Worm (Caenorhabditis elegans) whole organism, L2 larva: ENCODE data around the gene unc-98.

ENCODE experiments used
- C34F6.9 ChIP-seq: fragments of 150-350 bp; optimal IDR thresholded peaks from 2 replicates; lab custom pipeline; 2014; ENCODE audit warnings: missing biosample characterization, missing genetic modification characterization
- F13H6.1 ChIP-seq: sonication (generic microtip); optimal IDR thresholded peaks from 2 replicates; lab custom pipeline; 2016; ENCODE audit warnings: missing genetic modification characterization, missing compliant biosample characterization
- R02D3.7 ChIP-seq: fragments of 150-350 bp; optimal IDR thresholded peaks from 2 replicates; lab custom pipeline; 2014; ENCODE audit warnings: missing biosample characterization, missing genetic modification characterization
- Y55F3AM.14 ChIP-seq: fragments of 200-800 bp; sonication (Bioruptor generic); optimal IDR thresholded peaks from 2 replicates; lab custom pipeline; 2018; ENCODE audit warnings: mild to moderate bottlenecking, missing genetic modification characterization, missing compliant biosample characterization
- ZK546.5 ChIP-seq: sonication (generic microtip); optimal IDR thresholded peaks from 2 replicates; lab custom pipeline; 2017; ENCODE audit warnings: missing biosample characterization, missing genetic modification characterization
- alr-1 ChIP-seq: fragments of 150-350 bp; optimal IDR thresholded peaks from 2 replicates; lab custom pipeline; 2014; ENCODE audit warnings: missing biosample characterization, missing genetic modification characterization
- aly-2 ChIP-seq: fragments of 150-350 bp; optimal IDR thresholded peaks from 2 replicates; lab custom pipeline; 2014; ENCODE audit warnings: missing biosample characterization, missing genetic modification characterization
- ama-1 ChIP-seq: fragments of 150-350 bp; optimal IDR thresholded peaks from 2 replicates; lab custom pipeline; 2018; ENCODE audit warnings: inconsistent platforms
- blmp-1 ChIP-seq: sonication (generic microtip); optimal IDR thresholded peaks from 2 replicates; lab custom pipeline; 2017; ENCODE audit warnings: missing genetic modification characterization, mild to moderate bottlenecking, missing compliant biosample characterization, antibody characterized with exemption, moderate library complexity; ENCODE audit not compliant: insufficient read depth
- ceh-16 ChIP-seq: fragments of 150-350 bp; optimal IDR thresholded peaks from 2 replicates; lab custom pipeline; 2014; ENCODE audit warnings: missing biosample characterization, missing genetic modification characterization
- ceh-82 ChIP-seq: fragments of 150-350 bp; optimal IDR thresholded peaks from 2 replicates; lab custom pipeline; 2014; ENCODE audit warnings: missing biosample characterization, missing genetic modification characterization
- crh-2 ChIP-seq: sonication (generic microtip); optimal IDR thresholded peaks from 2 replicates; lab custom pipeline; 2017; ENCODE audit warnings: missing biosample characterization, missing genetic modification characterization
- dmd-4 ChIP-seq: sonication (generic microtip); optimal IDR thresholded peaks from 2 replicates; lab custom pipeline; 2017; ENCODE audit warnings: missing biosample characterization, missing genetic modification characterization
- egl-27 ChIP-seq: sonication (generic microtip); optimal IDR thresholded peaks from 3 replicates; lab custom pipeline; 2017; ENCODE audit warnings: missing biosample characterization, missing genetic modification reagents, missing genetic modification characterization
- elt-1 ChIP-seq: fragments of 150-350 bp; optimal IDR thresholded peaks from 2 replicates; lab custom pipeline; 2014; ENCODE audit warnings: missing biosample characterization, missing genetic modification characterization
- elt-3 ChIP-seq: sonication (generic microtip); optimal IDR thresholded peaks from 2 replicates; lab custom pipeline; 2017; ENCODE audit warnings: missing biosample characterization, missing genetic modification characterization
- fos-1 ChIP-seq: fragments of 150-350 bp; optimal IDR thresholded peaks from 2 replicates; lab custom pipeline; 2014; ENCODE audit warnings: missing biosample characterization, missing genetic modification characterization
- gmeb-1 ChIP-seq: fragments of 150-350 bp; optimal IDR thresholded peaks from 2 replicates; lab custom pipeline; 2014; ENCODE audit warnings: missing biosample characterization, missing genetic modification characterization
- lin-11 ChIP-seq: fragments of 150-350 bp; sonication (generic microtip); optimal IDR thresholded peaks from 2 replicates; lab custom pipeline; 2014; ENCODE audit warnings: missing biosample characterization, missing genetic modification characterization, inconsistent platforms, mixed read lengths
- lin-13 ChIP-seq: fragments of 150-350 bp; optimal IDR thresholded peaks from 2 replicates; lab custom pipeline; 2014; ENCODE audit warnings: missing biosample characterization, missing genetic modification reagents, missing genetic modification characterization
- lin-39 ChIP-seq: fragments of 150-350 bp; optimal IDR thresholded peaks from 2 replicates; lab custom pipeline; 2014; ENCODE audit warnings: missing biosample characterization, missing genetic modification reagents, missing genetic modification characterization
- lsy-2 ChIP-seq, 2 experiments: fragments of 150-350 bp in 1 of 2; sonication (generic microtip) in 1 of 2; optimal IDR thresholded peaks; 2 replicates each; lab custom pipeline; 2014 to 2017; ENCODE audit warnings: missing biosample characterization in 2 of 2, missing genetic modification characterization in 2 of 2
- mab-5 ChIP-seq: fragments of 150-350 bp; optimal IDR thresholded peaks from 2 replicates; lab custom pipeline; 2014; ENCODE audit warnings: missing biosample characterization, missing genetic modification characterization
- mbf-1 ChIP-seq: sonication (generic microtip); optimal IDR thresholded peaks from 2 replicates; lab custom pipeline; 2017; ENCODE audit warnings: missing biosample characterization, missing genetic modification characterization
- mdl-1 ChIP-seq, 2 experiments: fragments of 150-350 bp in 1 of 2; sonication (generic microtip) in 1 of 2; optimal IDR thresholded peaks; 2 replicates each; lab custom pipeline; 2017; ENCODE audit warnings: missing biosample characterization in 2 of 2, missing genetic modification characterization in 2 of 2
- nhr-11 ChIP-seq: fragments of 150-350 bp; optimal IDR thresholded peaks from 2 replicates; lab custom pipeline; 2014; ENCODE audit warnings: missing biosample characterization, missing genetic modification characterization
- nhr-12 ChIP-seq: fragments of 150-350 bp; optimal IDR thresholded peaks from 2 replicates; lab custom pipeline; 2014; ENCODE audit warnings: missing biosample characterization, missing genetic modification characterization
- nhr-129 ChIP-seq: fragments of 150-350 bp; optimal IDR thresholded peaks from 2 replicates; lab custom pipeline; 2014; ENCODE audit warnings: missing biosample characterization, missing genetic modification characterization
- nhr-23 ChIP-seq: fragments of 150-350 bp; optimal IDR thresholded peaks from 2 replicates; lab custom pipeline; 2014; ENCODE audit warnings: missing biosample characterization, missing genetic modification reagents, missing genetic modification characterization
- nhr-237 ChIP-seq: fragments of 150-350 bp; optimal IDR thresholded peaks from 2 replicates; lab custom pipeline; 2014; ENCODE audit warnings: missing biosample characterization, missing genetic modification characterization
- nhr-25 ChIP-seq: fragments of 150-350 bp; sonication (generic microtip); optimal IDR thresholded peaks from 3 replicates; lab custom pipeline; 2014; ENCODE audit warnings: missing biosample characterization, missing genetic modification characterization
- nhr-6 ChIP-seq: fragments of 150-350 bp; optimal IDR thresholded peaks from 2 replicates; lab custom pipeline; 2014; ENCODE audit warnings: missing biosample characterization, missing genetic modification characterization
- nhr-77 ChIP-seq: fragments of 150-350 bp; optimal IDR thresholded peaks from 2 replicates; lab custom pipeline; 2014; ENCODE audit warnings: missing biosample characterization, missing genetic modification characterization
- peb-1 ChIP-seq: fragments of 150-350 bp; optimal IDR thresholded peaks from 2 replicates; lab custom pipeline; 2014; ENCODE audit warnings: missing biosample characterization, missing genetic modification characterization
- sem-4 ChIP-seq: fragments of 150-350 bp; optimal IDR thresholded peaks from 2 replicates; lab custom pipeline; 2014; ENCODE audit warnings: missing biosample characterization, missing genetic modification reagents, missing genetic modification characterization
- skn-1 ChIP-seq: sonication (generic microtip); optimal IDR thresholded peaks from 2 replicates; lab custom pipeline; 2017; ENCODE audit warnings: missing biosample characterization, missing genetic modification characterization
- sma-3 ChIP-seq: sonication (generic microtip); optimal IDR thresholded peaks from 2 replicates; lab custom pipeline; 2016; ENCODE audit warnings: missing genetic modification reagents, missing genetic modification characterization, missing compliant biosample characterization
- sma-9 ChIP-seq, 2 experiments: fragments of 150-350 bp in 1 of 2; sonication (generic microtip) in 1 of 2; optimal IDR thresholded peaks; 2 replicates each; lab custom pipeline; 2014 to 2016; ENCODE audit warnings: missing genetic modification characterization in 2 of 2, mild to moderate bottlenecking in 1 of 2, missing biosample characterization in 1 of 2, missing compliant biosample characterization in 1 of 2, missing genetic modification reagents in 1 of 2, moderate library complexity in 1 of 2
- snpc-4 ChIP-seq: fragments of 150-350 bp; optimal IDR thresholded peaks from 2 replicates; lab custom pipeline; 2014; ENCODE audit warnings: missing biosample characterization, missing genetic modification characterization
- unc-55 ChIP-seq: fragments of 150-350 bp; sonication (generic microtip); optimal IDR thresholded peaks from 3 replicates; lab custom pipeline; 2014; ENCODE audit warnings: missing biosample characterization, missing genetic modification reagents, missing genetic modification characterization
- unc-62 ChIP-seq: fragments of 150-350 bp; optimal IDR thresholded peaks from 2 replicates; lab custom pipeline; 2014; ENCODE audit warnings: missing biosample characterization, missing genetic modification reagents, missing genetic modification characterization
- zag-1 ChIP-seq: fragments of 150-350 bp; optimal IDR thresholded peaks from 2 replicates; lab custom pipeline; 2014; ENCODE audit warnings: missing biosample characterization, missing genetic modification characterization
- ztf-1 ChIP-seq: fragments of 200-800 bp; sonication (Bioruptor generic); conservative IDR thresholded peaks from 2 replicates; pipeline ENCODE4 v1.3.6; 2022; ENCODE audit warnings: missing genetic modification characterization, missing compliant biosample characterization
- ztf-11 ChIP-seq: sonication (generic microtip); optimal IDR thresholded peaks from 2 replicates; lab custom pipeline; 2017; ENCODE audit warnings: missing biosample characterization, missing genetic modification characterization
- ztf-4 ChIP-seq: fragments of 150-350 bp; optimal IDR thresholded peaks from 2 replicates; lab custom pipeline; 2014; ENCODE audit warnings: missing biosample characterization, missing genetic modification characterization

The unc-98 gene

ce11 chrX:7583930-7584329 is 10.5 kb upstream of the unc-98 start:
- no peak for TF ChIP-seq crh-2 (tag; lab: Kevin White, UChicago)
- no peak for TF ChIP-seq R02D3.7 (tag; lab: Kevin White, UChicago)
- TF ChIP-seq mab-5 (tag; lab: Kevin White, UChicago) = no peak
- TF ChIP-seq sma-9 (GFP tag; optimal IDR thresholded peaks at IDR 0.05; lab: Kevin White, UChicago) = peak; percentile 19
- TF ChIP-seq sma-9 (tag; optimal IDR thresholded peaks at IDR 0.05; lab: Kevin White, UChicago) = no peak
- TF ChIP-seq ceh-16 (tag; lab: Kevin White, UChicago) = no peak
- TF ChIP-seq lin-11 = no peak
- no peak for TF ChIP-seq ZK546.5
- no peak for TF ChIP-seq ztf-11
- no peak for TF ChIP-seq lin-39 (tag; lab: Kevin White, UChicago)
- no peak for TF ChIP-seq elt-1 (tag; lab: Kevin White, UChicago)
- TF ChIP-seq lsy-2 (tag; optimal IDR thresholded peaks at IDR 0.05; lab: Kevin White, UChicago) = no peak
- no peak for TF ChIP-seq skn-1 (tag; lab: Kevin White, UChicago)
- no peak for TF ChIP-seq nhr-6
- TF ChIP-seq gmeb-1 (tag; lab: Kevin White, UChicago) = no peak
- no peak for TF ChIP-seq elt-3 (tag; lab: Kevin White, UChicago)
- peak; percentile 10 for TF ChIP-seq sma-3
- no peak for TF ChIP-seq alr-1
- no peak for TF ChIP-seq ztf-1
- TF ChIP-seq nhr-129 = peak; percentile 9
- TF ChIP-seq dmd-4 (tag; lab: Kevin White, UChicago) = no peak
- TF ChIP-seq, all 48 proteins: peak for 3

- TF ChIP-seq Y55F3AM.14 (GFP tag; lab: Kevin White, UChicago) (no peak), sma-9 (GFP tag; optimal IDR thresholded peaks at IDR 0.05; lab: Kevin White, UChicago) (no peak), sma-9 (tag; optimal IDR thresholded peaks at IDR 0.05; lab: Kevin White, UChicago) (no peak), snpc-4 (no peak), lin-11 (no peak), sma-3 (no peak), nhr-237 (tag; lab: Kevin White, UChicago) (no peak), ceh-16 (tag; lab: Kevin White, UChicago) (no peak), skn-1 (tag; lab: Kevin White, UChicago) (no peak), nhr-12 (tag; lab: Kevin White, UChicago) (no peak), unc-62 (no peak), elt-3 (tag; lab: Kevin White, UChicago) (no peak), sem-4 (no peak), nhr-23 (tag; lab: Kevin White, UChicago) (no peak), R02D3.7 (tag; lab: Kevin White, UChicago) (no peak), peb-1 (tag; lab: Kevin White, UChicago) (no peak), unc-55 (GFP tag; lab: Kevin White, UChicago) (no peak), ceh-82 (tag; lab: Kevin White, UChicago) (no peak), ztf-1 (no peak)
Measured at ce11 chrX:7582223-7582622, 8.8 kb upstream of the unc-98 start.

- TF ChIP-seq mab-5 (tag; lab: Kevin White, UChicago) (no peak), elt-3 (tag; lab: Kevin White, UChicago) (no peak), unc-62 (no peak), nhr-129 (no peak), lsy-2 (tag; optimal IDR thresholded peaks at IDR 0.05; lab: Kevin White, UChicago) (no peak), nhr-237 (tag; lab: Kevin White, UChicago) (no peak), nhr-11 (tag; lab: Kevin White, UChicago) (no peak), C34F6.9 (tag; lab: Kevin White, UChicago) (no peak), egl-27 (tag; lab: Kevin White, UChicago) (no peak), ztf-1 (no peak), unc-55 (GFP tag; lab: Kevin White, UChicago) (no peak), skn-1 (tag; lab: Kevin White, UChicago) (no peak), nhr-25 (tag; lab: Kevin White, UChicago) (no peak), ceh-16 (tag; lab: Kevin White, UChicago) (no peak), nhr-12 (tag; lab: Kevin White, UChicago) (no peak), nhr-77 (tag; lab: Kevin White, UChicago) (no peak), ztf-11 (no peak), elt-1 (tag; lab: Kevin White, UChicago) (no peak), gmeb-1 (tag; lab: Kevin White, UChicago) (peak; percentile 30), sma-3 (no peak), ceh-82 (tag; lab: Kevin White, UChicago) (no peak), aly-2 (no peak), mbf-1 (tag; lab: Kevin White, UChicago) (no peak), snpc-4 (no peak), F13H6.1 (tag; lab: Kevin White, UChicago) (peak; percentile 4), fos-1 (tag; lab: Kevin White, UChicago) (peak; percentile 35), sma-9 (GFP tag; optimal IDR thresholded peaks at IDR 0.05; lab: Kevin White, UChicago) (peak; percentile 61), sma-9 (tag; optimal IDR thresholded peaks at IDR 0.05; lab: Kevin White, UChicago) (no peak), crh-2 (tag; lab: Kevin White, UChicago) (peak; percentile 57), Y55F3AM.14 (GFP tag; lab: Kevin White, UChicago) (no peak), ama-1 (lab: Kevin White, UChicago) (no peak), blmp-1 (tag; lab: Kevin White, UChicago) (no peak), lin-39 (tag; lab: Kevin White, UChicago) (no peak), sem-4 (no peak), nhr-23 (tag; lab: Kevin White, UChicago) (no peak), mdl-1 (tag; optimal IDR thresholded peaks at IDR 0.05; lab: Kevin White, UChicago) (peak; percentile 41 to 63), alr-1 (no peak), zag-1 (tag; lab: Kevin White, UChicago) (peak; percentile 18), ZK546.5 (no peak), lin-13 (GFP tag; lab: Kevin White, UChicago) (no peak), ztf-4 (tag; lab: Kevin White, UChicago) (no peak)
Measured at ce11 chrX:7578308-7578707, 4.9 kb upstream of the unc-98 start.
